Fruit fly (Drosophila melanogaster): ENCODE data around the gene RpL21.

dm6 chr2L:22248230-22248629 lies 555 bp upstream of the RpL21 start:
- TF ChIP-seq CG8478 (optimal IDR thresholded peaks at IDR 0.05) (no peak), Dll (optimal IDR thresholded peaks at IDR 0.05) (no peak), EcR (GFP tag; optimal IDR thresholded peaks at IDR 0.05) (no peak), psq (optimal IDR thresholded peaks at IDR 0.05) (no peak)
